Fruit fly (Drosophila melanogaster): ENCODE measurements around the gene CG17721.

Gene CG17721

DNA sequence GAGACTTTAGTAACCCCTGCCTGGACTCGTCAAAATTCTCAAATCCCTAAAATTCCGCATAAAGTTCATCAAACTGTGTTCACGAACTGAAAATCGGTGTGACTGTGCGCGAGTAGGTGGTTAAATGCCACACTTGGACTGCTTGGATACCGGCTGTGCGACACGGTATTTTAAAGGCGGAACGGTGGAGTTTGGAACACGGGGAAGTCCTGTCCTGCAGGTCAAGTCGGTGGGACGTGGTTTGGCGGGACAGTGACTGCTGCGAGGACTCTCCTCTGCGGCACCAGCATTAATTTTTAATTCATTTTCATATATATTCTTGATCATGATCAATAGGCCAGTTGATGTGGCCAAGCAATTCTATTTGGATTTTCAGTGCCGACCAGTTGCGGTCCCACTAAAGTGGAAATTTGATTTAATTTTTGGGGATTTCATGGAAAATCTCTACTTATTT is at the start of gene CG17721, which contains the start of gene Arfip (continued):
- TF ChIP-seq z (GFP tag; IDR thresholded peaks at IDR 0.05) (no peak), CG10959 (GFP tag; IDR thresholded peaks at IDR 0.05) (no peak), stwl (tag; optimal IDR thresholded peaks at IDR 0.05) (peak; percentile 44), crc (GFP tag; optimal IDR thresholded peaks at IDR 0.05) (no peak), nerfin-2 (GFP tag; IDR thresholded peaks at IDR 0.05; ENCODE audit: partially characterized antibody) (no peak), caup (GFP tag; optimal IDR thresholded peaks at IDR 0.05; ENCODE audit: severe bottlenecking) (no peak), CG14050 (GFP tag; IDR thresholded peaks at IDR 0.05) (no peak), psq (GFP tag; optimal IDR thresholded peaks at IDR 0.05) (no peak), otp (GFP tag; IDR thresholded peaks at IDR 0.05) (no peak), Hr3 (GFP tag; optimal IDR thresholded peaks at IDR 0.05) (no peak), Hand (GFP tag; optimal IDR thresholded peaks at IDR 0.05) (no peak), pzg (GFP tag; optimal IDR thresholded peaks at IDR 0.05) (peak; percentile 89), sqz (GFP tag; optimal IDR thresholded peaks at IDR 0.05) (no peak), lola (GFP tag; optimal IDR thresholded peaks at IDR 0.05) (no peak), CG4854 (GFP tag; optimal IDR thresholded peaks at IDR 0.05) (no peak), CG10209 (GFP tag; optimal IDR thresholded peaks at IDR 0.05) (no peak), ken (GFP tag; IDR thresholded peaks at IDR 0.05) (no peak), CG8924 (tag; optimal IDR thresholded peaks at IDR 0.05) (no peak), Xbp1 (GFP tag; optimal IDR thresholded peaks at IDR 0.05) (no peak), Dip2 (GFP tag; IDR thresholded peaks at IDR 0.05) (no peak), tup (GFP tag; optimal IDR thresholded peaks at IDR 0.05) (no peak), CG9215 (GFP tag; IDR thresholded peaks at IDR 0.05) (no peak), Hr51 (GFP tag; optimal IDR thresholded peaks at IDR 0.05) (no peak), CG30403 (GFP tag; optimal IDR thresholded peaks at IDR 0.05) (no peak), Ets97D (GFP tag; optimal IDR thresholded peaks at IDR 0.05) (peak; percentile 53), bcd (GFP tag; optimal IDR thresholded peaks at IDR 0.05) (no peak), Mrtf (GFP tag; IDR thresholded peaks at IDR 0.05) (no peak), jigr1 (GFP tag; IDR thresholded peaks at IDR 0.05) (no peak), fd64A (GFP tag; optimal IDR thresholded peaks at IDR 0.05) (no peak), Hr39 (optimal IDR thresholded peaks at IDR 0.05) (no peak), CG8765 (GFP tag; IDR thresholded peaks at IDR 0.05) (no peak), CG12769 (tag; optimal IDR thresholded peaks at IDR 0.05) (no peak), row (GFP tag; IDR thresholded peaks at IDR 0.05) (peak; percentile 63), Lhr (GFP tag; optimal IDR thresholded peaks at IDR 0.05) (peak; percentile 72), Sox102F (GFP tag; optimal IDR thresholded peaks at IDR 0.05) (no peak), CG33213 (GFP tag; optimal IDR thresholded peaks at IDR 0.05) (no peak), prd (optimal IDR thresholded peaks at IDR 0.05) (no peak), prd (GFP tag; IDR thresholded peaks at IDR 0.05) (no peak), Sox100B (GFP tag; optimal IDR thresholded peaks at IDR 0.05) (no peak), CG6272 (GFP tag; IDR thresholded peaks at IDR 0.05) (no peak), Atf6 (GFP tag; IDR thresholded peaks at IDR 0.05) (no peak), nau (GFP tag; optimal IDR thresholded peaks at IDR 0.05) (no peak), CG1832 (GFP tag; optimal IDR thresholded peaks at IDR 0.05) (no peak), ssp (GFP tag; IDR thresholded peaks at IDR 0.05) (no peak), CG6765 (GFP tag; optimal IDR thresholded peaks at IDR 0.05) (no peak), Asciz (GFP tag; optimal IDR thresholded peaks at IDR 0.05) (no peak), yki (optimal IDR thresholded peaks at IDR 0.05) (no peak), Atf-2 (GFP tag; optimal IDR thresholded peaks at IDR 0.05) (no peak), Oaz (GFP tag; IDR thresholded peaks at IDR 0.05) (no peak), Sry-δ (GFP tag; optimal IDR thresholded peaks at IDR 0.05) (no peak), CG6683 (GFP tag; optimal IDR thresholded peaks at IDR 0.05) (no peak), CG5953 (GFP tag; IDR thresholded peaks at IDR 0.05) (no peak)
